Worm (Caenorhabditis elegans): Measurements from ENCODE around the gene lab-2.

Gene lab-2

ce11 chrIII:7291216-7291615 is 38.2 kb downstream of the lab-2 start:
- TF ChIP-seq dsc-1 (tag; optimal IDR thresholded peaks at IDR 0.05) = peak; percentile 12
- no peak for TF ChIP-seq egl-13 (tag; optimal IDR thresholded peaks at IDR 0.05)
- peak; percentile 9 for TF ChIP-seq snu-23 (GFP tag; optimal IDR thresholded peaks at IDR 0.05)
- no peak for TF ChIP-seq nhr-76 (tag; optimal IDR thresholded peaks at IDR 0.05)
- no peak for TF ChIP-seq C04F5.9 (tag; optimal IDR thresholded peaks at IDR 0.05)
- peak; percentile 17 for TF ChIP-seq blmp-1 (tag; optimal IDR thresholded peaks at IDR 0.05)
- no peak for TF ChIP-seq lin-13 (GFP tag; optimal IDR thresholded peaks at IDR 0.05)
- peak; percentile 16 for TF ChIP-seq nhr-71 (tag; optimal IDR thresholded peaks at IDR 0.05)
- TF ChIP-seq efl-1 (optimal IDR thresholded peaks at IDR 0.05) = no peak
- TF ChIP-seq efl-1 (GFP tag; optimal IDR thresholded peaks at IDR 0.05 in 1 of 2) = no peak
- TF ChIP-seq lsy-2 (tag; optimal IDR thresholded peaks at IDR 0.05) = peak in 1 of 2 experiments; percentile 4
- TF ChIP-seq fkh-10 (GFP tag; optimal IDR thresholded peaks at IDR 0.05) = no peak
- TF ChIP-seq lin-39 (tag; optimal IDR thresholded peaks at IDR 0.05) = no peak
- no peak for TF ChIP-seq snpc-4 (tag; optimal IDR thresholded peaks at IDR 0.05)
- TF ChIP-seq lin-14 (GFP tag; optimal IDR thresholded peaks at IDR 0.05) = peak; percentile 51
- TF ChIP-seq ces-1 (GFP tag; optimal IDR thresholded peaks at IDR 0.05) = no peak

- TF ChIP-seq lir-3 (tag; optimal IDR thresholded peaks at IDR 0.05; ENCODE audit: poor library complexity) (no peak), elt-2 (tag; optimal IDR thresholded peaks at IDR 0.05) (no peak), skn-1 (tag; optimal IDR thresholded peaks at IDR 0.05) (no peak), snu-23 (GFP tag; optimal IDR thresholded peaks at IDR 0.05) (no peak), unc-62 (GFP tag; optimal IDR thresholded peaks at IDR 0.05) (no peak), swsn-7 (tag; optimal IDR thresholded peaks at IDR 0.05) (no peak), nhr-71 (tag; optimal IDR thresholded peaks at IDR 0.05) (no peak)
These were observed 38.9 kb downstream of the lab-2 start, which contains the start of gene algn-11 for ce11 chrIII:7290462-7290861. algn-11 (minus strand) TSS chrIII:7290562.

- TF ChIP-seq efl-1 (optimal IDR thresholded peaks at IDR 0.05) = no peak
- peak in 1 of 2 experiments; percentile 88 for TF ChIP-seq efl-1 (GFP tag; optimal IDR thresholded peaks at IDR 0.05 in 1 of 2)
- no peak for TF ChIP-seq ets-5 (GFP tag; IDR thresholded peaks at IDR 0.05)
- TF ChIP-seq C16A3.4 (tag; optimal IDR thresholded peaks at IDR 0.05) = no peak
These were observed 41.9 kb downstream of the lab-2 start, which contains the start of gene ykt-6 for ce11 chrIII:7287503-7287902. ykt-6 (minus strand) TSS chrIII:7287603.

ce11 chrIII:7285783-7286182 is 43.6 kb downstream of the lab-2 start, which contains the start of gene pho-5:
pho-5 (minus strand) TSS chrIII:7285883.
- no peak for TF ChIP-seq elt-2 (tag; optimal IDR thresholded peaks at IDR 0.05)

- no peak for TF ChIP-seq nhr-85 (tag)
- no peak for TF ChIP-seq unc-30 (tag; optimal IDR thresholded peaks at IDR 0.05)
- TF ChIP-seq fkh-10 (GFP tag; optimal IDR thresholded peaks at IDR 0.05) = no peak
- TF ChIP-seq tbx-2 (tag; optimal IDR thresholded peaks at IDR 0.05) = no peak
- TF ChIP-seq nhr-76 (tag; optimal IDR thresholded peaks at IDR 0.05) = no peak
- no peak for TF ChIP-seq rnt-1 (tag; optimal IDR thresholded peaks at IDR 0.05)
- TF ChIP-seq dpl-1 (GFP tag; optimal IDR thresholded peaks at IDR 0.05) = peak in 1 of 3 experiments; percentile 26
- TF ChIP-seq lin-15B (tag; optimal IDR thresholded peaks at IDR 0.05) = no peak
- TF ChIP-seq efl-1 (optimal IDR thresholded peaks at IDR 0.05) = peak in 1 of 2 experiments; percentile 29
- no peak for TF ChIP-seq efl-1 (GFP tag; optimal IDR thresholded peaks at IDR 0.05 in 1 of 2)
- peak in 1 of 2 experiments; percentile 46 for TF ChIP-seq lin-35 (GFP tag; optimal IDR thresholded peaks at IDR 0.05)
- TF ChIP-seq blmp-1 (tag; optimal IDR thresholded peaks at IDR 0.05) = peak; percentile 5
- TF ChIP-seq hlh-17 (GFP tag; optimal IDR thresholded peaks at IDR 0.05; ENCODE audit: borderline replicate concordance) = no peak
- TF ChIP-seq hpl-2 (GFP tag; optimal IDR thresholded peaks at IDR 0.05) = no peak
- no peak for TF ChIP-seq pag-3 (tag; optimal IDR thresholded peaks at IDR 0.05; ENCODE audit: borderline replicate concordance, insufficient read depth)
- TF ChIP-seq unc-86 (tag; optimal IDR thresholded peaks at IDR 0.05) = no peak
- no peak for TF ChIP-seq ces-1 (GFP tag; optimal IDR thresholded peaks at IDR 0.05)
- TF ChIP-seq nhr-77 (tag; optimal IDR thresholded peaks at IDR 0.05) = no peak
- no peak for TF ChIP-seq lir-3 (tag; optimal IDR thresholded peaks at IDR 0.05; ENCODE audit: poor library complexity)
- no peak for TF ChIP-seq nhr-11 (tag; optimal IDR thresholded peaks at IDR 0.05)
- no peak for TF ChIP-seq fos-1 (tag; optimal IDR thresholded peaks at IDR 0.05)
- TF ChIP-seq lin-14 (GFP tag; optimal IDR thresholded peaks at IDR 0.05) = no peak
- TF ChIP-seq lsy-2 (tag; optimal IDR thresholded peaks at IDR 0.05) = peak in 1 of 2 experiments; percentile 77
- no peak for TF ChIP-seq fkh-8 (tag; optimal IDR thresholded peaks at IDR 0.05)
- TF ChIP-seq mep-1 (tag; optimal IDR thresholded peaks at IDR 0.05) = no peak
- no peak for TF ChIP-seq snu-23 (GFP tag; optimal IDR thresholded peaks at IDR 0.05)
These were observed 48.2 kb downstream of the lab-2 start, which contains the start of gene B0361.3 for ce11 chrIII:7281179-7281578. B0361.3 (plus strand) TSS chrIII:7281462.
